Fruit fly (Drosophila melanogaster): ENCODE data around the gene armi.

dm6 chr3L:3472786-3473185 lies 11.7 kb downstream of the armi start:
- TF ChIP-seq Blimp-1 (GFP tag; optimal IDR thresholded peaks at IDR 0.05) (no peak), salr (GFP tag; optimal IDR thresholded peaks at IDR 0.05) (peak in 1 of 2 experiments; percentile 36), fd85E (GFP tag; optimal IDR thresholded peaks at IDR 0.05) (no peak), OdsH (GFP tag; optimal IDR thresholded peaks at IDR 0.05) (no peak), CG16779 (tag; optimal IDR thresholded peaks at IDR 0.05) (peak; percentile 41), cyc (GFP tag; optimal IDR thresholded peaks at IDR 0.05) (peak; percentile 17), eg (GFP tag; IDR thresholded peaks at IDR 0.05) (peak; percentile 70; the same call in 2 of the 3 replicates), CG6854 (GFP tag; optimal IDR thresholded peaks at IDR 0.05) (no peak), pdm3 (GFP tag; optimal IDR thresholded peaks at IDR 0.05) (no peak), CG9139 (GFP tag; optimal IDR thresholded peaks at IDR 0.05) (peak; percentile 7), Eip75B (GFP tag; optimal IDR thresholded peaks at IDR 0.05) (peak; percentile 42), Hr39 (GFP tag; optimal IDR thresholded peaks at IDR 0.05) (peak; percentile 10), CG1621 (tag; optimal IDR thresholded peaks at IDR 0.05) (peak; percentile 48), Hr38 (GFP tag; optimal IDR thresholded peaks at IDR 0.05) (no peak)
